Fruit fly (Drosophila melanogaster): ENCODE data around the gene Mgat3.

dm6 chr2L:13157903-13158302 is 24.5 kb downstream of the Mgat3 start:
- TF ChIP-seq Crg-1 (GFP tag; optimal IDR thresholded peaks at IDR 0.05) (no peak), CG14711 (tag; optimal IDR thresholded peaks at IDR 0.05) (no peak), CG5204 (GFP tag; optimal IDR thresholded peaks at IDR 0.05) (no peak), CG33017 (tag; optimal IDR thresholded peaks at IDR 0.05) (no peak), kay (GFP tag; ENCODE audit: borderline replicate concordance) (no peak), CG11617 (GFP tag; optimal IDR thresholded peaks at IDR 0.05) (peak; percentile 32), bab1 (GFP tag; optimal IDR thresholded peaks at IDR 0.05) (peak; percentile 60)
